Worm (Caenorhabditis elegans) whole organism, mixed stage, embryonic: Measurements from ENCODE around the gene mboa-1.

Experiments used
- ceh-43 ChIP-seq: fragments of 200-800 bp; sonication (Bioruptor generic); optimal IDR thresholded peaks from 2 replicates; lab custom pipeline; 2018; ENCODE audit warnings: mild to moderate bottlenecking, missing genetic modification characterization, moderate library complexity, missing compliant biosample characterization
- ces-1 ChIP-seq: fragments of 150-350 bp; optimal IDR thresholded peaks from 2 replicates; lab custom pipeline; 2014; ENCODE audit warnings: missing biosample characterization, missing genetic modification reagents, missing genetic modification characterization
- elt-3 ChIP-seq: fragments of 150-350 bp; optimal IDR thresholded peaks from 2 replicates; lab custom pipeline; 2014; ENCODE audit warnings: missing biosample characterization, missing genetic modification characterization
- lsy-2 ChIP-seq: fragments of 150-350 bp; optimal IDR thresholded peaks from 2 replicates; lab custom pipeline; 2014; ENCODE audit warnings: missing biosample characterization, missing genetic modification characterization
- mep-1 ChIP-seq: fragments of 150-350 bp; optimal IDR thresholded peaks from 2 replicates; lab custom pipeline; 2017; ENCODE audit warnings: missing biosample characterization, missing genetic modification reagents, missing genetic modification characterization, inconsistent platforms
- nhr-12 ChIP-seq: fragments of 150-350 bp; optimal IDR thresholded peaks from 2 replicates; lab custom pipeline; 2014; ENCODE audit warnings: missing biosample characterization, missing genetic modification characterization
- nhr-237 ChIP-seq: fragments of 150-350 bp; optimal IDR thresholded peaks from 2 replicates; lab custom pipeline; 2014; ENCODE audit warnings: missing biosample characterization, missing genetic modification characterization
- nhr-28 ChIP-seq: fragments of 150-350 bp; optimal IDR thresholded peaks from 2 replicates; lab custom pipeline; 2014; ENCODE audit warnings: missing biosample characterization, missing genetic modification characterization
- pha-4 ChIP-seq: fragments of 150-350 bp; optimal IDR thresholded peaks from 2 replicates; lab custom pipeline; 2018; ENCODE audit warnings: missing biosample characterization, missing genetic modification reagents, missing genetic modification characterization
- snpc-4 ChIP-seq: fragments of 150-350 bp; optimal IDR thresholded peaks from 2 replicates; lab custom pipeline; 2014; ENCODE audit warnings: missing biosample characterization, missing genetic modification characterization
- tbx-8 ChIP-seq: fragments of 200-800 bp; sonication (Bioruptor generic); optimal IDR thresholded peaks from 2 replicates; lab custom pipeline; 2018; ENCODE audit warnings: mild to moderate bottlenecking, missing genetic modification characterization, moderate library complexity, missing compliant biosample characterization
- unc-39 ChIP-seq: fragments of 150-350 bp; optimal IDR thresholded peaks from 2 replicates; lab custom pipeline; 2014; ENCODE audit warnings: missing biosample characterization, missing genetic modification characterization
- unc-62 ChIP-seq: fragments of 150-350 bp; optimal IDR thresholded peaks from 2 replicates; lab custom pipeline; 2014; ENCODE audit warnings: missing biosample characterization, missing genetic modification reagents, missing genetic modification characterization
- zip-8 ChIP-seq: fragments of 150-350 bp; optimal IDR thresholded peaks from 2 replicates; lab custom pipeline; 2014; ENCODE audit warnings: missing biosample characterization, missing genetic modification characterization

ce11 chrX:16030506-16030905, at the start of gene mboa-1:
- TF ChIP-seq unc-62 (GFP tag; lab: Kevin White, UChicago) (no peak), unc-39 (tag; lab: Kevin White, UChicago) (no peak), lsy-2 (tag; lab: Kevin White, UChicago) (no peak), mep-1 (no peak), nhr-237 (tag; lab: Kevin White, UChicago) (no peak), tbx-8 (GFP tag; lab: Kevin White, UChicago) (no peak), ces-1 (GFP tag; lab: Kevin White, UChicago) (no peak), elt-3 (tag; lab: Kevin White, UChicago) (no peak), snpc-4 (tag; lab: Kevin White, UChicago) (no peak), pha-4 (tag; lab: Kevin White, UChicago) (no peak), ceh-43 (GFP tag; lab: Kevin White, UChicago) (no peak), nhr-12 (tag; lab: Kevin White, UChicago) (no peak), nhr-28 (tag; lab: Kevin White, UChicago) (no peak), zip-8 (tag; lab: Kevin White, UChicago) (no peak)
